Worm (Caenorhabditis elegans) whole organism, mixed stage, embryonic: ENCODE measurements around the gene Y38E10A.14.

ENCODE experiments used
- ces-1 ChIP-seq: fragments of 150-350 bp; optimal IDR thresholded peaks from 2 replicates; lab custom pipeline; 2014; ENCODE audit warnings: missing biosample characterization, missing genetic modification reagents, missing genetic modification characterization
- elt-3 ChIP-seq: fragments of 150-350 bp; optimal IDR thresholded peaks from 2 replicates; lab custom pipeline; 2014; ENCODE audit warnings: missing biosample characterization, missing genetic modification characterization
- nhr-237 ChIP-seq: fragments of 150-350 bp; optimal IDR thresholded peaks from 2 replicates; lab custom pipeline; 2014; ENCODE audit warnings: missing biosample characterization, missing genetic modification characterization

- no peak for TF ChIP-seq ces-1
- no peak for TF ChIP-seq nhr-237 (tag; lab: Kevin White, UChicago)
- TF ChIP-seq elt-3: no peak
Observed at ce11 chrII:12671892-12672291, 47.6 kb upstream of the Y38E10A.14 start.
